Worm (Caenorhabditis elegans) whole organism, late embryonic: ENCODE measurements around the gene lin-26.

Source experiments
- C08G9.2 ChIP-seq: sonication (generic microtip); optimal IDR thresholded peaks from 2 replicates; lab custom pipeline; 2016; ENCODE audit warnings: mild to moderate bottlenecking, missing genetic modification characterization, moderate library complexity, missing compliant biosample characterization
- C38D4.7 ChIP-seq: fragments of 200-800 bp; sonication (Bioruptor generic); optimal IDR thresholded peaks from 2 replicates; lab custom pipeline; 2018; ENCODE audit warnings: mild to moderate bottlenecking, missing genetic modification characterization, moderate library complexity, missing compliant biosample characterization
- K09A11.1 ChIP-seq: sonication (generic microtip); optimal IDR thresholded peaks from 2 replicates; lab custom pipeline; 2017; ENCODE audit warnings: antibody characterized with exemption, mild to moderate bottlenecking, missing genetic modification characterization, missing compliant biosample characterization; ENCODE audit not compliant: insufficient read depth
- T23F11.4 ChIP-seq: fragments of 200-800 bp; sonication (Bioruptor generic); optimal IDR thresholded peaks from 2 replicates; lab custom pipeline; 2018; ENCODE audit warnings: mild to moderate bottlenecking, missing genetic modification characterization, missing compliant biosample characterization
- ceh-14 ChIP-seq: sonication (generic microtip); optimal IDR thresholded peaks from 2 replicates; lab custom pipeline; 2016; ENCODE audit warnings: missing genotype, missing genetic modification characterization, missing compliant biosample characterization
- ceh-18 ChIP-seq: sonication (generic microtip); optimal IDR thresholded peaks from 2 replicates; lab custom pipeline; 2016; ENCODE audit warnings: missing genetic modification characterization, missing compliant biosample characterization
- ceh-19 ChIP-seq: fragments of 200-800 bp; sonication (Bioruptor generic); optimal IDR thresholded peaks from 2 replicates; lab custom pipeline; 2018; ENCODE audit warnings: mild to moderate bottlenecking, missing genetic modification characterization, missing compliant biosample characterization
- ceh-2 ChIP-seq: sonication (generic microtip); optimal IDR thresholded peaks from 2 replicates; lab custom pipeline; 2016; ENCODE audit warnings: missing genotype, missing genetic modification characterization, missing compliant biosample characterization
- ceh-22 ChIP-seq: sonication (generic microtip); optimal IDR thresholded peaks from 2 replicates; lab custom pipeline; 2017; ENCODE audit warnings: missing biosample characterization, missing genetic modification characterization
- ceh-31 ChIP-seq: sonication (generic microtip); optimal IDR thresholded peaks from 2 replicates; lab custom pipeline; 2016; ENCODE audit warnings: missing genetic modification characterization, missing compliant biosample characterization
- ceh-34 ChIP-seq: sonication (generic microtip); optimal IDR thresholded peaks from 2 replicates; lab custom pipeline; 2016; ENCODE audit warnings: mild to moderate bottlenecking, missing genetic modification characterization, missing compliant biosample characterization
- ceh-9 ChIP-seq: sonication (generic microtip); optimal IDR thresholded peaks from 2 replicates; lab custom pipeline; 2016; ENCODE audit warnings: mild to moderate bottlenecking, missing genetic modification characterization, inconsistent platforms, missing compliant biosample characterization
- dmd-4 ChIP-seq: sonication (generic microtip); optimal IDR thresholded peaks from 2 replicates; lab custom pipeline; 2016; ENCODE audit warnings: borderline replicate concordance, missing genetic modification characterization, missing compliant biosample characterization
- dve-1 ChIP-seq: sonication (generic microtip); optimal IDR thresholded peaks from 2 replicates; lab custom pipeline; 2017; ENCODE audit warnings: antibody characterized with exemption, mild to moderate bottlenecking, missing genetic modification characterization, missing compliant biosample characterization
- elt-2 ChIP-seq: sonication (generic microtip); optimal IDR thresholded peaks from 2 replicates; lab custom pipeline; 2016; ENCODE audit warnings: missing genetic modification reagents, missing genetic modification characterization, missing compliant biosample characterization
- elt-4 ChIP-seq: sonication (generic microtip); optimal IDR thresholded peaks from 2 replicates; lab custom pipeline; 2016; ENCODE audit warnings: missing genetic modification characterization, missing compliant biosample characterization
- ets-4 ChIP-seq: sonication (generic microtip); optimal IDR thresholded peaks from 2 replicates; lab custom pipeline; 2016; ENCODE audit warnings: missing genetic modification characterization, missing compliant biosample characterization
- fkh-10 ChIP-seq: fragments of 150-350 bp; optimal IDR thresholded peaks from 2 replicates; lab custom pipeline; 2014; ENCODE audit warnings: missing biosample characterization, missing genetic modification reagents, missing genetic modification characterization
- fkh-6 ChIP-seq: sonication (generic microtip); optimal IDR thresholded peaks from 2 replicates; lab custom pipeline; 2016; ENCODE audit warnings: missing genetic modification characterization, missing compliant biosample characterization
- hlh-13 ChIP-seq: fragments of 200-800 bp; sonication (Bioruptor generic); optimal IDR thresholded peaks from 2 replicates; lab custom pipeline; 2018; ENCODE audit warnings: mild to moderate bottlenecking, missing genetic modification characterization, missing compliant biosample characterization
- hlh-15 ChIP-seq: sonication (generic microtip); optimal IDR thresholded peaks from 2 replicates; lab custom pipeline; 2016; ENCODE audit warnings: missing genetic modification characterization, missing compliant biosample characterization
- hlh-30 ChIP-seq: sonication (generic microtip); optimal IDR thresholded peaks from 2 replicates; lab custom pipeline; 2017; ENCODE audit warnings: antibody characterized with exemption, missing genetic modification characterization, missing compliant biosample characterization; ENCODE audit not compliant: insufficient read depth
- hlh-6 ChIP-seq: sonication (generic microtip); optimal IDR thresholded peaks from 2 replicates; lab custom pipeline; 2016; ENCODE audit warnings: missing genotype, missing genetic modification characterization, missing compliant biosample characterization
- lim-6 ChIP-seq: sonication (generic microtip); optimal IDR thresholded peaks from 2 replicates; lab custom pipeline; 2016; ENCODE audit warnings: missing genetic modification characterization, missing compliant biosample characterization
- lin-11 ChIP-seq: fragments of 200-800 bp; sonication (Bioruptor generic); optimal IDR thresholded peaks from 2 replicates; lab custom pipeline; 2018; ENCODE audit warnings: mild to moderate bottlenecking, missing genetic modification characterization, missing compliant biosample characterization
- madf-2 ChIP-seq: sonication (generic microtip); optimal IDR thresholded peaks from 2 replicates; lab custom pipeline; 2017; ENCODE audit warnings: missing genetic modification characterization, missing compliant biosample characterization
- nfya-1 ChIP-seq: sonication (generic microtip); optimal IDR thresholded peaks from 2 replicates; lab custom pipeline; 2017; ENCODE audit warnings: missing genetic modification characterization, mild to moderate bottlenecking, missing compliant biosample characterization, antibody characterized with exemption, moderate library complexity
- nhr-232 ChIP-seq: sonication (generic microtip); optimal IDR thresholded peaks from 2 replicates; lab custom pipeline; 2016; ENCODE audit warnings: missing genetic modification characterization, missing compliant biosample characterization
- pax-1 ChIP-seq: fragments of 150-350 bp; optimal IDR thresholded peaks from 2 replicates; lab custom pipeline; 2014; ENCODE audit warnings: missing biosample characterization, missing genetic modification characterization
- pqm-1 ChIP-seq: sonication (generic microtip); optimal IDR thresholded peaks from 2 replicates; lab custom pipeline; 2016; ENCODE audit warnings: missing genetic modification characterization, missing compliant biosample characterization
- ref-2 ChIP-seq: sonication (generic microtip); optimal IDR thresholded peaks from 2 replicates; lab custom pipeline; 2016; ENCODE audit warnings: missing genetic modification characterization, missing compliant biosample characterization
- sdc-2 ChIP-seq: sonication (generic microtip); optimal IDR thresholded peaks from 2 replicates; lab custom pipeline; 2016; ENCODE audit warnings: missing genotype, missing genetic modification characterization, missing compliant biosample characterization
- sox-4 ChIP-seq: sonication (generic microtip); optimal IDR thresholded peaks from 2 replicates; lab custom pipeline; 2017; ENCODE audit warnings: mild to moderate bottlenecking, missing genetic modification characterization, inconsistent platforms, missing compliant biosample characterization
- tbx-2 ChIP-seq: sonication (generic microtip); optimal IDR thresholded peaks from 2 replicates; lab custom pipeline; 2016; ENCODE audit warnings: missing genetic modification characterization, missing compliant biosample characterization
- tbx-7 ChIP-seq: sonication (generic microtip); optimal IDR thresholded peaks from 2 replicates; lab custom pipeline; 2016; ENCODE audit warnings: missing genotype, missing genetic modification characterization, missing compliant biosample characterization
- unc-3 ChIP-seq, 2 experiments: fragments of 200-800 bp in 1 of 2; sonication (Bioruptor generic) in 1 of 2; sonication (generic microtip) in 1 of 2; conservative IDR thresholded peaks in 1 of 2; optimal IDR thresholded peaks in 1 of 2; 2 replicates each; pipeline versions ENCODE4 v1.3.6 to Lab custom; 2016 to 2022; ENCODE audit warnings: missing compliant biosample characterization in 2 of 2, missing genetic modification characterization in 2 of 2, missing genetic modification reagents in 1 of 2
- unc-42 ChIP-seq: sonication (generic microtip); optimal IDR thresholded peaks from 2 replicates; lab custom pipeline; 2016; ENCODE audit warnings: missing genotype, missing genetic modification characterization, missing compliant biosample characterization
- unc-55 ChIP-seq: sonication (generic microtip); optimal IDR thresholded peaks from 2 replicates; lab custom pipeline; 2017; ENCODE audit warnings: missing biosample characterization, missing genetic modification reagents, missing genetic modification characterization

The lin-26 gene

ce11 chrII:7671705-7672104 is 10.3 kb upstream of the lin-26 start, which contains the start of gene lir-1:
Gene lir-1 (plus strand): TSS chrII:7672005.
- TF ChIP-seq dve-1 = no peak
- TF ChIP-seq ceh-9 (tag; lab: Kevin White, UChicago) = no peak
- no peak for TF ChIP-seq sdc-2 (tag; lab: Kevin White, UChicago)
- TF ChIP-seq nhr-232 (tag; lab: Kevin White, UChicago) = no peak
- TF ChIP-seq dmd-4 (tag; lab: Kevin White, UChicago) = no peak
- no peak for TF ChIP-seq hlh-15 (tag; lab: Kevin White, UChicago)
- TF ChIP-seq ets-4 = no peak

- no peak for TF ChIP-seq ceh-34 (tag; lab: Kevin White, UChicago)
- TF ChIP-seq C38D4.7 (GFP tag; lab: Kevin White, UChicago) = no peak
- TF ChIP-seq K09A11.1 (tag; lab: Kevin White, UChicago) = no peak
- no peak for TF ChIP-seq unc-3 (GFP tag; conservative IDR thresholded peaks at IDR 0.05; lab: Robert Waterston, UW)
- TF ChIP-seq unc-3 (tag; optimal IDR thresholded peaks at IDR 0.05; lab: Kevin White, UChicago) = no peak
- no peak for TF ChIP-seq pax-1 (tag; lab: Kevin White, UChicago)
- no peak for TF ChIP-seq hlh-13 (GFP tag; lab: Kevin White, UChicago)
- no peak for TF ChIP-seq T23F11.4 (GFP tag; lab: Kevin White, UChicago)
- no peak for TF ChIP-seq ceh-2 (tag; lab: Kevin White, UChicago)
- TF ChIP-seq ceh-22 (tag; lab: Kevin White, UChicago) = no peak
- no peak for TF ChIP-seq sox-4 (tag; lab: Kevin White, UChicago)
- TF ChIP-seq nhr-232 (tag; lab: Kevin White, UChicago) = no peak
- no peak for TF ChIP-seq lim-6 (tag; lab: Kevin White, UChicago)
- TF ChIP-seq fkh-10 = no peak
- TF ChIP-seq fkh-6 (tag; lab: Kevin White, UChicago) = no peak
Observed at ce11 chrII:7675752-7676151, 6.2 kb upstream of the lin-26 start.

DNA sequence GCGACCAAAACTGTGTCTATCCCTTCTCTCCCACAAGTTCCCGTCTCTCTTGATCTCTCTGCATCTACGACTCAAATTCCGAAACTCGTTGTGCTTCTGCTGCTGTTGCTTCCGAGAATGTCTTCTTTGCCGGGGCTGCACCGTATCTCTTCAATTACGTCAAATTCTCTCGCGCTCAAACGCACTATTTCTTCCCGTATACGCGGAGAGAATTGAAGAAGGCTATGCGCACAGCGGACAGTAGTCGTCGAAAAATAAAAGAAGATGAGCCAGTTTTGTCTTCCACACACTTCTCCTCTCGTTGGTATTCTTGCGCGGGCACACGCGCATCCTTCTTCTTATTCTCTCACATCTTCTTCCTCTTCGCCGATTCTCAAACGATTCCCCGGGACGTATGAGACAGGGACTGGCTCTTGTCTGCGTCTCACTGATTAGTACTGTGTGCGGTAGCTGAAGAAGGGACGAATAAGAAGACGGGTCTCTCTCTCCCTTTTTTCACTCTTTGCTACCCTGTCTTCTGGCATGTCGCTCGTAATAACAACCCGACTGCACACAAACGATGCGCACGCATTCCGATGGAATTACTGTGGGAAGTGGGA is 5.6 kb upstream of the lin-26 start:
- TF ChIP-seq elt-4 (tag; lab: Kevin White, UChicago) (no peak), ref-2 (tag; lab: Kevin White, UChicago) (peak; percentile 2), ceh-18 (peak; percentile 10), ceh-14 (tag; lab: Kevin White, UChicago) (peak; percentile 37), ceh-19 (GFP tag; lab: Kevin White, UChicago) (peak; percentile 11), ceh-31 (tag; lab: Kevin White, UChicago) (peak; percentile 49), lin-11 (tag; lab: Kevin White, UChicago) (peak; percentile 6), madf-2 (peak; percentile 7), fkh-10 (peak; percentile 39), C08G9.2 (tag; lab: Kevin White, UChicago) (no peak), unc-55 (GFP tag; lab: Kevin White, UChicago) (peak; percentile 4), pax-1 (tag; lab: Kevin White, UChicago) (no peak), unc-42 (tag; lab: Kevin White, UChicago) (peak; percentile 29), T23F11.4 (GFP tag; lab: Kevin White, UChicago) (peak; percentile 33), elt-2 (tag; lab: Kevin White, UChicago) (peak; percentile 9), tbx-7 (tag; lab: Kevin White, UChicago) (no peak), hlh-30 (tag; lab: Kevin White, UChicago) (no peak), lim-6 (tag; lab: Kevin White, UChicago) (peak; percentile 19), nfya-1 (peak; percentile 27), tbx-2 (tag; lab: Kevin White, UChicago) (peak; percentile 47), pqm-1 (tag; lab: Kevin White, UChicago) (no peak), hlh-6 (tag; lab: Kevin White, UChicago) (peak; percentile 19)
- TF ChIP-seq, all 69 proteins: peak for 16
